Worm (Caenorhabditis elegans) whole organism, L1 larva: ENCODE data around the gene gtf-2H1.

Source experiments
- C16A3.4 ChIP-seq: fragments of 150-350 bp; optimal IDR thresholded peaks from 2 replicates; lab custom pipeline; 2014; ENCODE audit warnings: missing biosample characterization, missing genetic modification characterization
- C34B4.2 ChIP-seq: sonication (generic microtip); optimal IDR thresholded peaks from 2 replicates; lab custom pipeline; 2017; ENCODE audit warnings: mild to moderate bottlenecking, missing genetic modification characterization, missing compliant biosample characterization
- Y116A8C.19 ChIP-seq: sonication (generic microtip); optimal IDR thresholded peaks from 2 replicates; lab custom pipeline; 2016; ENCODE audit warnings: missing compliant biosample characterization, missing genetic modification characterization, borderline replicate concordance
- aha-1 ChIP-seq: fragments of 150-350 bp; optimal IDR thresholded peaks from 2 replicates; lab custom pipeline; 2014; ENCODE audit warnings: missing biosample characterization, missing genetic modification characterization
- aly-2 ChIP-seq: fragments of 150-350 bp; optimal IDR thresholded peaks from 2 replicates; lab custom pipeline; 2014; ENCODE audit warnings: missing biosample characterization, missing genetic modification characterization
- blmp-1 ChIP-seq: fragments of 150-350 bp; optimal IDR thresholded peaks from 2 replicates; lab custom pipeline; 2014; ENCODE audit warnings: missing biosample characterization, missing genetic modification characterization
- ceh-8 ChIP-seq: fragments of 200-800 bp; sonication (Bioruptor generic); optimal IDR thresholded peaks from 2 replicates; lab custom pipeline; 2018; ENCODE audit warnings: mild to moderate bottlenecking, missing genetic modification characterization, moderate library complexity, missing compliant biosample characterization
- ceh-82 ChIP-seq, 3 experiments: fragments of 150-350 bp in 1 of 3; sonication (generic microtip) in 2 of 3; optimal IDR thresholded peaks; 2 replicates each; lab custom pipeline; 2014 to 2017; ENCODE audit warnings: missing biosample characterization in 3 of 3, missing genetic modification characterization in 3 of 3
- ces-1 ChIP-seq: fragments of 150-350 bp; optimal IDR thresholded peaks from 2 replicates; lab custom pipeline; 2014; ENCODE audit warnings: missing biosample characterization, missing genetic modification reagents, missing genetic modification characterization
- dsc-1 ChIP-seq: sonication (generic microtip); optimal IDR thresholded peaks from 2 replicates; lab custom pipeline; 2016; ENCODE audit warnings: mild to moderate bottlenecking, missing genetic modification characterization, missing compliant biosample characterization
- efl-1 ChIP-seq, 4 experiments: fragments of 150-350 bp; optimal IDR thresholded peaks in 3 of 4; peaks in 1 of 4; 1 replicate in 1 of 4; 2 replicates in 3 of 4; lab custom pipeline; 2014; ENCODE audit warnings: missing biosample characterization in 2 of 4, missing genetic modification characterization in 2 of 4, missing genetic modification reagents in 2 of 4
- egl-13 ChIP-seq: sonication (generic microtip); optimal IDR thresholded peaks from 2 replicates; lab custom pipeline; 2016; ENCODE audit warnings: missing genotype, missing genetic modification reagents, missing genetic modification characterization, missing compliant biosample characterization
- egl-27 ChIP-seq, 2 experiments: fragments of 150-350 bp in 1 of 2; sonication (generic microtip); optimal IDR thresholded peaks; 3 replicates each; lab custom pipeline; 2017 to 2018; ENCODE audit warnings: missing biosample characterization in 2 of 2, missing genetic modification characterization in 2 of 2, missing genetic modification reagents in 2 of 2
- elt-3 ChIP-seq, 6 experiments: fragments of 150-350 bp in 1 of 6; sonication (generic microtip); optimal IDR thresholded peaks; 2 replicates each; lab custom pipeline; 2017 to 2018; ENCODE audit warnings: missing biosample characterization in 6 of 6, missing genetic modification characterization in 6 of 6, inconsistent platforms in 1 of 6
- ets-5 ChIP-seq: fragments of 200-800 bp; sonication (Bioruptor generic); IDR thresholded peaks from 2 replicates; pipeline ENCODE4 v1.3.6; 2022; ENCODE audit warnings: missing genetic modification characterization, missing compliant biosample characterization
- fkh-4 ChIP-seq: sonication (generic microtip); optimal IDR thresholded peaks from 2 replicates; lab custom pipeline; 2016; ENCODE audit warnings: missing compliant biosample characterization, missing genetic modification characterization, borderline replicate concordance
- fos-1 ChIP-seq: fragments of 150-350 bp; optimal IDR thresholded peaks from 2 replicates; lab custom pipeline; 2014; ENCODE audit warnings: missing biosample characterization, missing genetic modification characterization
- grh-1 ChIP-seq: fragments of 200-800 bp; sonication (Bioruptor generic); IDR thresholded peaks from 2 replicates; pipeline ENCODE4 v1.3.6; 2022; ENCODE audit warnings: missing genetic modification reagents, missing genetic modification characterization, missing compliant biosample characterization
- hlh-4 ChIP-seq: sonication (generic microtip); optimal IDR thresholded peaks from 2 replicates; lab custom pipeline; 2016; ENCODE audit warnings: mild to moderate bottlenecking, missing genetic modification characterization, missing compliant biosample characterization
- irx-1 ChIP-seq: sonication (generic microtip); optimal IDR thresholded peaks from 2 replicates; lab custom pipeline; 2016; ENCODE audit warnings: missing genetic modification characterization, missing compliant biosample characterization
- isw-1 ChIP-seq: fragments of 200-800 bp; sonication (Bioruptor generic); IDR thresholded peaks from 2 replicates; pipeline ENCODE4 v1.3.6; 2022; ENCODE audit warnings: missing genetic modification characterization, missing compliant biosample characterization
- lin-13 ChIP-seq: fragments of 150-350 bp; optimal IDR thresholded peaks from 2 replicates; lab custom pipeline; 2014; ENCODE audit warnings: missing biosample characterization, missing genetic modification reagents, missing genetic modification characterization
- lin-14 ChIP-seq: fragments of 200-800 bp; sonication (Bioruptor generic); optimal IDR thresholded peaks from 2 replicates; lab custom pipeline; 2018; ENCODE audit warnings: mild to moderate bottlenecking, missing genetic modification characterization, moderate library complexity, missing compliant biosample characterization
- lin-15B ChIP-seq: fragments of 150-350 bp; sonication (generic microtip); optimal IDR thresholded peaks from 3 replicates; lab custom pipeline; 2014; ENCODE audit warnings: missing biosample characterization, missing genetic modification characterization
- lin-35 ChIP-seq, 2 experiments: fragments of 150-350 bp; optimal IDR thresholded peaks; 2 replicates each; lab custom pipeline; 2014; ENCODE audit warnings: missing biosample characterization in 2 of 2, missing genetic modification characterization in 2 of 2, missing genetic modification reagents in 2 of 2
- mdl-1 ChIP-seq, 2 experiments: fragments of 150-350 bp; optimal IDR thresholded peaks; 2 replicates each; lab custom pipeline; 2014 to 2017; ENCODE audit warnings: missing biosample characterization in 2 of 2, missing genetic modification characterization in 2 of 2, inconsistent platforms in 1 of 2
- mef-2 ChIP-seq: fragments of 150-350 bp; optimal IDR thresholded peaks from 2 replicates; lab custom pipeline; 2014; ENCODE audit warnings: missing biosample characterization, missing genetic modification characterization
- nhr-19 ChIP-seq: fragments of 200-800 bp; sonication (Bioruptor generic); conservative IDR thresholded peaks from 2 replicates; pipeline ENCODE4 v1.3.6; 2022; ENCODE audit warnings: missing genetic modification characterization, missing compliant biosample characterization
- nhr-20 ChIP-seq: sonication (generic microtip); optimal IDR thresholded peaks from 2 replicates; lab custom pipeline; 2016; ENCODE audit warnings: mild to moderate bottlenecking, missing genetic modification characterization, missing compliant biosample characterization
- nhr-28 ChIP-seq: fragments of 150-350 bp; optimal IDR thresholded peaks from 2 replicates; lab custom pipeline; 2014; ENCODE audit warnings: missing biosample characterization, missing genetic modification characterization
- nhr-47 ChIP-seq: sonication (generic microtip); optimal IDR thresholded peaks from 2 replicates; lab custom pipeline; 2016; ENCODE audit warnings: mild to moderate bottlenecking, missing genetic modification characterization, moderate library complexity, missing compliant biosample characterization
- nhr-71 ChIP-seq: sonication (generic microtip); optimal IDR thresholded peaks from 2 replicates; lab custom pipeline; 2016; ENCODE audit warnings: mild to moderate bottlenecking, missing genetic modification characterization, moderate library complexity, missing compliant biosample characterization
- nhr-76 ChIP-seq: sonication (generic microtip); optimal IDR thresholded peaks from 2 replicates; lab custom pipeline; 2017; ENCODE audit warnings: missing biosample characterization, missing genetic modification characterization
- nhr-77 ChIP-seq: fragments of 150-350 bp; optimal IDR thresholded peaks from 2 replicates; lab custom pipeline; 2014; ENCODE audit warnings: missing biosample characterization, missing genetic modification characterization
- nhr-84 ChIP-seq: sonication (generic microtip); optimal IDR thresholded peaks from 2 replicates; lab custom pipeline; 2017; ENCODE audit warnings: missing biosample characterization, missing genetic modification characterization
- nhr-85 ChIP-seq: sonication (generic microtip); peaks from one replicate; lab custom pipeline; 2016; ENCODE audit warnings: missing genetic modification characterization, inconsistent platforms, missing compliant biosample characterization
- nhr-90 ChIP-seq: sonication (generic microtip); optimal IDR thresholded peaks from 2 replicates; lab custom pipeline; 2016; ENCODE audit warnings: mild to moderate bottlenecking, missing genetic modification characterization, missing compliant biosample characterization; ENCODE audit not compliant: poor library complexity
- rnt-1 ChIP-seq: sonication (generic microtip); optimal IDR thresholded peaks from 2 replicates; lab custom pipeline; 2016; ENCODE audit warnings: mild to moderate bottlenecking, missing genetic modification characterization, moderate library complexity, missing compliant biosample characterization
- skn-1 ChIP-seq: fragments of 150-350 bp; optimal IDR thresholded peaks from 2 replicates; lab custom pipeline; 2014; ENCODE audit warnings: missing biosample characterization, missing genetic modification characterization
- snpc-4 ChIP-seq: fragments of 150-350 bp; optimal IDR thresholded peaks from 2 replicates; lab custom pipeline; 2014; ENCODE audit warnings: missing biosample characterization, missing genetic modification characterization
- snu-23 ChIP-seq: sonication (generic microtip); optimal IDR thresholded peaks from 2 replicates; lab custom pipeline; 2016; ENCODE audit warnings: missing genetic modification characterization, missing compliant biosample characterization
- sptf-1 ChIP-seq: fragments of 150-350 bp; optimal IDR thresholded peaks from 2 replicates; lab custom pipeline; 2014; ENCODE audit warnings: missing biosample characterization, missing genetic modification characterization
- tbx-2 ChIP-seq: sonication (generic microtip); optimal IDR thresholded peaks from 2 replicates; lab custom pipeline; 2016; ENCODE audit warnings: missing genetic modification characterization, missing compliant biosample characterization
- unc-130 ChIP-seq: fragments of 150-350 bp; optimal IDR thresholded peaks from 2 replicates; lab custom pipeline; 2017; ENCODE audit warnings: missing biosample characterization, missing genetic modification characterization, inconsistent platforms
- unc-30 ChIP-seq: sonication (generic microtip); optimal IDR thresholded peaks from 2 replicates; lab custom pipeline; 2017; ENCODE audit warnings: missing biosample characterization, missing genetic modification characterization
- unc-98 ChIP-seq: fragments of 200-800 bp; sonication (Bioruptor generic); IDR thresholded peaks from 2 replicates; pipeline ENCODE4 v1.3.6; 2022; ENCODE audit warnings: missing genetic modification characterization, missing compliant biosample characterization
- vab-15 ChIP-seq: sonication (generic microtip); optimal IDR thresholded peaks from 2 replicates; lab custom pipeline; 2017; ENCODE audit warnings: missing genotype, mild to moderate bottlenecking, missing genetic modification characterization, missing compliant biosample characterization
- zag-1 ChIP-seq: fragments of 150-350 bp; optimal IDR thresholded peaks from 2 replicates; lab custom pipeline; 2014; ENCODE audit warnings: missing biosample characterization, missing genetic modification characterization
- ztf-11 ChIP-seq, 2 experiments: sonication (generic microtip); optimal IDR thresholded peaks; 2 replicates each; lab custom pipeline; 2016 to 2017; ENCODE audit warnings: missing genetic modification characterization in 2 of 2, missing biosample characterization in 1 of 2, missing compliant biosample characterization in 1 of 2

gtf-2H1 gene

DNA sequence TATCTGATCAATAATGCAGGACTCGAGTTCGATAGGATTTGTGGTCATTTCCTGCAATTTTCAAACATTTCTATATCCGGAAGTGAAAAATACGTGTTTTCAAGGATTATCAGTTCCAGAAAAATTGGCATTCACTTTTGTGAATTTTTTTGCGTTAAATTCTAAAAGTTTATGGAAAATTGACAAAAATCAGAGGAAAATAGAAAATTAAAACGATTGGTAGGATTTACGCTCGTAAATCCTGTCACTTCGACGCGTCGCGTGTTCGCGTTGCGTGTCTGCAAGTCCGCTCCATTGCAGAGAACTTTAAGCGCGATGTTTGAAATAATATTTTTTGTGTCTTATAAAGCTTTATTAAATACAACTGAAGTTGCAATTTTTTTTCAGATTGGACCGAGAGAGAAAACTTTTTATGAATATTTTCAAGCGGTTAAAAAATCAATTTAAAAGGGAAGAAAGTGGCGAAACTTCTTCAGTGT is 23.8 kb upstream of the gtf-2H1 start, which contains the start of gene rcat-1 (continued):
- TF ChIP-seq blmp-1 (tag; lab: Kevin White, UChicago) (peak; percentile 87), hlh-4 (tag; lab: Kevin White, UChicago) (no peak)

DNA sequence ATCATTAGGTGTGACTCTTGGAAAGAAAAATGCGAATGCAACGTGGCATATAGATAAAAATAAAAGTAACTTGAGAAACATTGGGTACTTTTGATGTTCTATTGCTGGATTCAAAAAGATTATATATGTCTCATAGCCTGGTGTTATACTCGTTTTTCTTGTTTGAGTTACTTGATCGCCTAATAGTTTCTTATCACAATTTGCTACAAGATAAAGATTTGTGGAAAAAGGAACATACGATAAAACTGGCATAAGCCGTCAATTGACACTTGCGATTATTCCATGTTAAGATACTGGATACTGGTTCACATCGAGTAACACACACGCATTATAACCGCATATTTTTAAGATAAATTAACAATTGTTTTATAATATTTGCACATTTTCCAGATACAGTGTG is 20.9 kb upstream of the gtf-2H1 start, which contains the start of gene grl-19:
grl-19 (minus strand) TSS at position 101 of the 400 bp plus-strand sequence.
- TF ChIP-seq nhr-28 (tag; lab: Kevin White, UChicago) (no peak), skn-1 (tag; lab: Kevin White, UChicago) (no peak), nhr-71 (tag; lab: Kevin White, UChicago) (no peak), unc-98 (no peak), lin-13 (no peak), unc-130 (tag; lab: Kevin White, UChicago) (no peak), irx-1 (tag; lab: Kevin White, UChicago) (no peak), nhr-77 (no peak), unc-30 (tag; lab: Kevin White, UChicago) (no peak), sptf-1 (tag; lab: Kevin White, UChicago) (no peak), dsc-1 (tag; lab: Kevin White, UChicago) (no peak), isw-1 (GFP tag; lab: Robert Waterston, UW) (no peak)

DNA sequence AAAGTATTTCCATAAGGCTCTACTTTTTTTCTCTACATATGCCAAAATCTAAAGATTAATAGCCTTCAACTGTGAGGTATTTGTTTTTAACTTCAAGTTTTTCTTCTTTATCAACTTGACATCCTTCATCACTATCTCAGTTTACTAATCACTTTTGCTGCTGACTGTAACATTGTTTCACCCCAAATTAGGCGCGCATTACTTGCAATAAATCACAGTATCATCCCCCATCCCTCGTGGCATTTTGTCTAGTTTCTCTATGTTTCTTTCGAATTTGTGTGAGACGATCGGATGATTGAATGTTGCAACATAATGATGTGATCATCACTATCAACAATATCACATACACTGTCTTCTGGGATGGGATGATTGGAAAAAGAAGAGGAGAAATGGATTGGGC is 15.9 kb upstream of the gtf-2H1 start:
- peak; percentile 94 for TF ChIP-seq nhr-85
- TF ChIP-seq ces-1 (GFP tag; lab: Kevin White, UChicago): no peak
- TF ChIP-seq unc-130 (tag; lab: Kevin White, UChicago): peak; percentile 32
- TF ChIP-seq ets-5 (GFP tag; lab: Robert Waterston, UW): no peak
- peak; percentile 51 for TF ChIP-seq nhr-19
- TF ChIP-seq vab-15 (tag; lab: Kevin White, UChicago): peak; percentile 64
- TF ChIP-seq fkh-4: no peak
- TF ChIP-seq snu-23: peak; percentile 64
- TF ChIP-seq nhr-76 (tag; lab: Kevin White, UChicago): no peak
- peak in 1 of 2 experiments; percentile 7 for TF ChIP-seq efl-1 (optimal IDR thresholded peaks at IDR 0.05; lab: Kevin White, UChicago)
- peak in 1 of 2 experiments; percentile 84 for TF ChIP-seq efl-1 (GFP tag; optimal IDR thresholded peaks at IDR 0.05 in 1 of 2; lab: Kevin White, UChicago)
- no peak for TF ChIP-seq ceh-8 (GFP tag; lab: Kevin White, UChicago)
- TF ChIP-seq mef-2 (tag; lab: Kevin White, UChicago): no peak
- TF ChIP-seq Y116A8C.19 (tag; lab: Kevin White, UChicago): no peak
- peak; percentile 50 for TF ChIP-seq tbx-2 (tag; lab: Kevin White, UChicago)
- peak in 3 of 6 experiments; percentile 35 to 98 (median 92) for TF ChIP-seq elt-3 (tag; optimal IDR thresholded peaks at IDR 0.05; lab: Kevin White, UChicago)
- TF ChIP-seq C16A3.4 (tag; lab: Kevin White, UChicago): peak; percentile 32
- TF ChIP-seq lin-15B: no peak
- TF ChIP-seq C34B4.2 (tag; lab: Kevin White, UChicago): no peak
- no peak for TF ChIP-seq nhr-84 (tag; lab: Kevin White, UChicago)
- TF ChIP-seq zag-1: no peak
- TF ChIP-seq rnt-1 (tag; lab: Kevin White, UChicago): peak; percentile 1
- TF ChIP-seq egl-27 (tag; optimal IDR thresholded peaks at IDR 0.05; lab: Kevin White, UChicago): no peak
- peak; percentile 67 for TF ChIP-seq lin-14 (GFP tag; lab: Kevin White, UChicago)
- TF ChIP-seq mdl-1 (tag; optimal IDR thresholded peaks at IDR 0.05; lab: Kevin White, UChicago): peak in 1 of 2 experiments; percentile 93
- peak in 1 of 2 experiments; percentile 76 for TF ChIP-seq lin-35 (GFP tag; optimal IDR thresholded peaks at IDR 0.05; lab: Kevin White, UChicago)
- TF ChIP-seq grh-1 (GFP tag; lab: Robert Waterston, UW): peak; percentile 43; the same call in 1 of the 2 replicates
- no peak for TF ChIP-seq unc-30 (tag; lab: Kevin White, UChicago)
- no peak for TF ChIP-seq ceh-82 (tag; optimal IDR thresholded peaks at IDR 0.05; lab: Kevin White, UChicago)
- TF ChIP-seq nhr-90 (tag; lab: Kevin White, UChicago): peak; percentile 67
- TF ChIP-seq snpc-4 (tag; lab: Kevin White, UChicago): no peak
- TF ChIP-seq nhr-47 (tag; lab: Kevin White, UChicago): peak; percentile 44
- TF ChIP-seq blmp-1 (tag; lab: Kevin White, UChicago): peak; percentile 89
- no peak for TF ChIP-seq ztf-11 (tag; optimal IDR thresholded peaks at IDR 0.05; lab: Kevin White, UChicago)
- no peak for TF ChIP-seq aha-1 (tag; lab: Kevin White, UChicago)
- TF ChIP-seq fos-1 (tag; lab: Kevin White, UChicago): no peak
- no peak for TF ChIP-seq aly-2 (tag; lab: Kevin White, UChicago)
- TF ChIP-seq nhr-20 (tag; lab: Kevin White, UChicago): peak; percentile 73
- TF ChIP-seq egl-13 (tag; lab: Kevin White, UChicago): no peak
